Worm (Caenorhabditis elegans): ENCODE measurements around the gene C39B10.4.

ce11 chrX:10412425-10412824, 32.4 kb upstream of the C39B10.4 start, which contains the start of gene acr-8:
- TF ChIP-seq F44E2.7 (GFP tag; IDR thresholded peaks at IDR 0.05) (no peak), Y5F2A.4 (GFP tag; optimal IDR thresholded peaks at IDR 0.05) (no peak), dve-1 (tag; optimal IDR thresholded peaks at IDR 0.05; ENCODE audit: insufficient read depth) (no peak), lin-15B (tag; optimal IDR thresholded peaks at IDR 0.05) (no peak)

Data from whole organism, L4 larva.